Worm (Caenorhabditis elegans): ENCODE data around the gene sym-4.

The sym-4 gene

DNA sequence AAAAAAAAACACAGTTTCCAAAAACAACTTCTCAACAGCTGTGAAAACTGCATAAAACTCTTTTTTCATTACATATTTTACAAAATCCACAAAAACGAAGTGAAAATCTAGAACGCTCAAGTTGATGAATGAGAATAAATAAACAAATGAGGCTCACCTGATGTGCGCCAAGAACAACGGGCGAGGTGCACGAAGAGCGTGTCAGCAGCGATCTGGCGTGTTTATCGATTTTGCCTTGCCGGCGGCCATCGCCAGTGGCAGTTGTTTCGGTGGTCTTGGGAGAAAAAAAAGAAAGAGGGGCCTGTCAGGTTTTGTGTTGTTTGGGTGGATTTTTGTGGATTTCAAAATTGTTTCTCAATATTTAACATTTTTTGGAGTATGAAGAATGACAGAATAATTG lies 4.4 kb upstream of the sym-4 start, which contains the start of gene idhb-1 (continued):
- TF ChIP-seq pha-4 (GFP tag; IDR thresholded peaks at IDR 0.05) (peak; percentile 54; the same call in 1 of the 2 replicates), pha-4 (tag; optimal IDR thresholded peaks at IDR 0.05) (no peak), dmd-8 (GFP tag; IDR thresholded peaks at IDR 0.05) (no peak), lin-1 (GFP tag; IDR thresholded peaks at IDR 0.05) (no peak), hlh-11 (tag; optimal IDR thresholded peaks at IDR 0.05) (peak; percentile 84), cey-2 (tag; optimal IDR thresholded peaks at IDR 0.05; ENCODE audit: borderline replicate concordance, insufficient read depth) (no peak), rbr-2 (tag; optimal IDR thresholded peaks at IDR 0.05) (peak; percentile 71), lin-15B (tag; optimal IDR thresholded peaks at IDR 0.05) (no peak), egl-43 (GFP tag; IDR thresholded peaks at IDR 0.05) (no peak), daf-19 (GFP tag; conservative IDR thresholded peaks at IDR 0.05) (no peak), dve-1 (tag; optimal IDR thresholded peaks at IDR 0.05; ENCODE audit: insufficient read depth) (peak; percentile 85), mes-2 (tag; optimal IDR thresholded peaks at IDR 0.05; ENCODE audit: poor library complexity, severe bottlenecking) (no peak), attf-4 (tag; optimal IDR thresholded peaks at IDR 0.05) (no peak), nhr-77 (tag; optimal IDR thresholded peaks at IDR 0.05) (no peak), ceh-32 (tag; optimal IDR thresholded peaks at IDR 0.05; ENCODE audit: poor library complexity) (no peak), mxl-3 (GFP tag; optimal IDR thresholded peaks at IDR 0.05) (peak; percentile 72), F26F4.8 (GFP tag; conservative IDR thresholded peaks at IDR 0.05) (no peak), lsy-2 (tag; optimal IDR thresholded peaks at IDR 0.05) (peak in 1 of 2 experiments; percentile 80), lin-39 (tag; optimal IDR thresholded peaks at IDR 0.05) (no peak), daf-16 (GFP tag; optimal IDR thresholded peaks at IDR 0.05) (peak in 1 of 2 experiments; percentile 88), daf-16 (tag; optimal IDR thresholded peaks at IDR 0.05) (peak; percentile 72), unc-39 (tag; optimal IDR thresholded peaks at IDR 0.05) (no peak), hlh-30 (tag; optimal IDR thresholded peaks at IDR 0.05; ENCODE audit: insufficient read depth) (peak; percentile 73), nhr-28 (tag; optimal IDR thresholded peaks at IDR 0.05) (peak; percentile 26), ZK337.2 (GFP tag; IDR thresholded peaks at IDR 0.05) (no peak), nhr-237 (tag; optimal IDR thresholded peaks at IDR 0.05) (no peak), snpc-1.2 (GFP tag; IDR thresholded peaks at IDR 0.05) (no peak), dmd-9 (GFP tag; IDR thresholded peaks at IDR 0.05) (no peak), fkh-10 (GFP tag; optimal IDR thresholded peaks at IDR 0.05) (peak; percentile 25), mdl-1 (tag; optimal IDR thresholded peaks at IDR 0.05) (peak in 1 of 2 experiments; percentile 61), Y105C5A.15 (GFP tag; IDR thresholded peaks at IDR 0.05) (no peak), zag-1 (tag; optimal IDR thresholded peaks at IDR 0.05) (no peak), nhr-25 (tag; optimal IDR thresholded peaks at IDR 0.05; ENCODE audit: borderline replicate concordance, insufficient read depth) (peak; percentile 54), jun-1 (tag; optimal IDR thresholded peaks at IDR 0.05) (peak; percentile 9), daf-12 (tag; optimal IDR thresholded peaks at IDR 0.05) (no peak), daf-8 (GFP tag; IDR thresholded peaks at IDR 0.05) (no peak), zip-2 (tag; optimal IDR thresholded peaks at IDR 0.05) (no peak), tag-97 (GFP tag; IDR thresholded peaks at IDR 0.05) (no peak), ces-1 (GFP tag; optimal IDR thresholded peaks at IDR 0.05) (no peak), saeg-2 (GFP tag; IDR thresholded peaks at IDR 0.05) (no peak), unc-130 (GFP tag; optimal IDR thresholded peaks at IDR 0.05) (no peak), nhr-42 (GFP tag; IDR thresholded peaks at IDR 0.05) (no peak), egl-27 (tag; optimal IDR thresholded peaks at IDR 0.05) (no peak), pqm-1 (tag; optimal IDR thresholded peaks at IDR 0.05) (no peak), ceh-44 (GFP tag; IDR thresholded peaks at IDR 0.05) (no peak)

Data from whole organism, L4 larva.